Fruit fly (Drosophila melanogaster) whole organism, prepupa: ENCODE results near the gene CG7484.

Experiments
- Blimp-1 ChIP-seq: fragments of 200-800 bp; sonication (Bioruptor generic); optimal IDR thresholded peaks from 3 replicates; lab custom pipeline; 2017; ENCODE audit warnings: missing biosample characterization, missing genetic modification characterization, mild to moderate bottlenecking, moderate library complexity, missing genetic modification reagents
- CG10631 ChIP-seq: fragments of 200-800 bp; sonication (Bioruptor generic); optimal IDR thresholded peaks from 2 replicates; lab custom pipeline; 2016; ENCODE audit warnings: missing biosample characterization, missing genetic modification characterization
- CG11762 ChIP-seq: fragments of 200-800 bp; sonication (Bioruptor generic); optimal IDR thresholded peaks from 3 replicates; lab custom pipeline; 2016; ENCODE audit warnings: missing biosample characterization, missing genetic modification characterization; ENCODE audit not compliant: insufficient read depth
- CG11902 ChIP-seq: fragments of 200-800 bp; sonication (Bioruptor generic); optimal IDR thresholded peaks from 3 replicates; lab custom pipeline; 2016; ENCODE audit warnings: missing biosample characterization, missing genetic modification characterization
- CG1621 ChIP-seq: fragments of 200-800 bp; sonication (Bioruptor generic); optimal IDR thresholded peaks from 3 replicates; lab custom pipeline; 2018; ENCODE audit warnings: missing biosample characterization, mild to moderate bottlenecking, missing genetic modification characterization
- CG3032 ChIP-seq: fragments of 200-800 bp; optimal IDR thresholded peaks from 2 replicates; lab custom pipeline; 2019; ENCODE audit warnings: missing biosample characterization, mild to moderate bottlenecking, missing genetic modification characterization, moderate library complexity
- CG31627 ChIP-seq: fragments of 200-800 bp; sonication (Bioruptor generic); optimal IDR thresholded peaks from 3 replicates; lab custom pipeline; 2016; ENCODE audit warnings: missing biosample characterization, missing genetic modification characterization
- CG34406 ChIP-seq: fragments of 200-800 bp; sonication (Bioruptor generic); optimal IDR thresholded peaks from 3 replicates; lab custom pipeline; 2016; ENCODE audit warnings: missing biosample characterization, missing genetic modification characterization
- CG3919 ChIP-seq: fragments of 200-800 bp; sonication (Bioruptor generic); optimal IDR thresholded peaks from 3 replicates; lab custom pipeline; 2016; ENCODE audit warnings: missing biosample characterization, missing genetic modification characterization
- CG4318 ChIP-seq: fragments of 200-800 bp; sonication (Bioruptor generic); optimal IDR thresholded peaks from 3 replicates; lab custom pipeline; 2017; ENCODE audit warnings: missing biosample characterization, mild to moderate bottlenecking, missing genetic modification characterization
- CG6163 ChIP-seq: fragments of 200-800 bp; sonication (Bioruptor generic); IDR thresholded peaks from 3 replicates; pipeline ENCODE4 v1.3.6; 2022; ENCODE audit warnings: missing biosample characterization, missing genetic modification characterization
- CG6276 ChIP-seq: fragments of 200-800 bp; sonication (Bioruptor generic); optimal IDR thresholded peaks from 2 replicates; lab custom pipeline; 2017; ENCODE audit warnings: missing biosample characterization, mild to moderate bottlenecking, missing genetic modification characterization
- CG6792 ChIP-seq: fragments of 200-800 bp; sonication (Bioruptor generic); optimal IDR thresholded peaks from 3 replicates; lab custom pipeline; 2016; ENCODE audit warnings: missing biosample characterization, missing genetic modification characterization
- CG6808 ChIP-seq: fragments of 200-800 bp; sonication (Bioruptor generic); optimal IDR thresholded peaks from 3 replicates; lab custom pipeline; 2017; ENCODE audit warnings: missing biosample characterization, missing genetic modification characterization, mild to moderate bottlenecking, moderate library complexity, missing genetic modification reagents
- CG6854 ChIP-seq: fragments of 200-800 bp; sonication (Bioruptor generic); optimal IDR thresholded peaks from 2 replicates; lab custom pipeline; 2017; ENCODE audit warnings: missing biosample characterization, mild to moderate bottlenecking, missing genetic modification characterization
- CG8319 ChIP-seq: fragments of 200-800 bp; sonication (Bioruptor generic); optimal IDR thresholded peaks from 3 replicates; lab custom pipeline; 2016; ENCODE audit warnings: missing biosample characterization, missing genetic modification characterization
- CG9139 ChIP-seq: fragments of 200-800 bp; sonication (Bioruptor generic); optimal IDR thresholded peaks from 3 replicates; lab custom pipeline; 2017; ENCODE audit warnings: missing biosample characterization, mild to moderate bottlenecking, missing genetic modification characterization
- Eip75B ChIP-seq: fragments of 200-800 bp; sonication (Bioruptor generic); optimal IDR thresholded peaks from 3 replicates; lab custom pipeline; 2016; ENCODE audit warnings: missing biosample characterization, missing genetic modification characterization
- Eip78C ChIP-seq: fragments of 200-800 bp; sonication (Bioruptor generic); peaks from one replicate; lab custom pipeline; 2016; ENCODE audit warnings: missing biosample characterization, missing genetic modification characterization
- Eip93F ChIP-seq: fragments of 200-800 bp; sonication (Bioruptor generic); optimal IDR thresholded peaks from 2 replicates; lab custom pipeline; 2016; ENCODE audit warnings: missing biosample characterization, mild to moderate bottlenecking, missing genetic modification characterization
- Ets96B ChIP-seq: fragments of 200-800 bp; optimal IDR thresholded peaks from 2 replicates; lab custom pipeline; 2019; ENCODE audit warnings: missing biosample characterization, mild to moderate bottlenecking, missing genetic modification characterization, moderate library complexity
- Gug ChIP-seq: fragments of 200-800 bp; sonication (Bioruptor generic); IDR thresholded peaks from 2 replicates; pipeline ENCODE4 v1.3.6; 2022; ENCODE audit warnings: missing biosample characterization, missing genetic modification characterization
- Hr38 ChIP-seq: sonication (Bioruptor generic); optimal IDR thresholded peaks from 2 replicates; lab custom pipeline; 2016; ENCODE audit warnings: missing biosample characterization, missing genetic modification characterization
- Hr39 ChIP-seq: fragments of 200-800 bp; sonication (Bioruptor generic); optimal IDR thresholded peaks from 2 replicates; lab custom pipeline; 2016; ENCODE audit warnings: missing biosample characterization, missing genetic modification characterization
- Hr4 ChIP-seq: fragments of 200-800 bp; sonication (Bioruptor generic); optimal IDR thresholded peaks from 3 replicates; lab custom pipeline; 2016; ENCODE audit warnings: missing biosample characterization, missing genetic modification characterization
- Met ChIP-seq: fragments of 200-800 bp; sonication (Bioruptor generic); optimal IDR thresholded peaks from 3 replicates; lab custom pipeline; 2016; ENCODE audit warnings: missing biosample characterization, missing genetic modification characterization
- Sox102F ChIP-seq: fragments of 200-800 bp; sonication (Bioruptor generic); optimal IDR thresholded peaks from 2 replicates; lab custom pipeline; 2016; ENCODE audit warnings: missing biosample characterization, mild to moderate bottlenecking, missing genetic modification characterization
- Sox14 ChIP-seq: fragments of 200-800 bp; sonication (Bioruptor generic); optimal IDR thresholded peaks from 3 replicates; lab custom pipeline; 2016; ENCODE audit warnings: missing biosample characterization, missing genetic modification characterization
- acj6 ChIP-seq: fragments of 200-800 bp; sonication (Bioruptor generic); optimal IDR thresholded peaks from 3 replicates; lab custom pipeline; 2016; ENCODE audit warnings: missing biosample characterization, missing genetic modification characterization
- cyc ChIP-seq: fragments of 200-800 bp; sonication (Bioruptor generic); optimal IDR thresholded peaks from 3 replicates; lab custom pipeline; 2016; ENCODE audit warnings: missing biosample characterization, missing genetic modification characterization
- eg ChIP-seq: fragments of 200-800 bp; sonication (Bioruptor generic); IDR thresholded peaks from 3 replicates; pipeline ENCODE4 v1.3.6; 2022; ENCODE audit warnings: missing biosample characterization, missing genetic modification characterization
- fd59A ChIP-seq: fragments of 200-800 bp; sonication (Bioruptor generic); optimal IDR thresholded peaks from 2 replicates; lab custom pipeline; 2017; ENCODE audit warnings: missing biosample characterization, mild to moderate bottlenecking, missing genetic modification characterization, missing genetic modification reagents
- fd85E ChIP-seq: fragments of 200-800 bp; sonication (Bioruptor generic); optimal IDR thresholded peaks from 3 replicates; lab custom pipeline; 2016; ENCODE audit warnings: missing biosample characterization, missing genetic modification characterization
- fkh ChIP-seq: fragments of 200-800 bp; sonication (Bioruptor generic); optimal IDR thresholded peaks from 3 replicates; lab custom pipeline; 2017; ENCODE audit warnings: missing biosample characterization, mild to moderate bottlenecking, missing genetic modification characterization, moderate library complexity
- lz ChIP-seq: fragments of 200-800 bp; sonication (Bioruptor generic); optimal IDR thresholded peaks from 3 replicates; lab custom pipeline; 2016; ENCODE audit warnings: missing biosample characterization, missing genetic modification characterization
- net ChIP-seq: fragments of 200-800 bp; sonication (Bioruptor generic); optimal IDR thresholded peaks from 3 replicates; lab custom pipeline; 2016; ENCODE audit warnings: missing biosample characterization, missing genetic modification characterization
- pdm3 ChIP-seq: fragments of 200-800 bp; sonication (Bioruptor generic); optimal IDR thresholded peaks from 3 replicates; lab custom pipeline; 2016; ENCODE audit warnings: missing biosample characterization, missing genetic modification characterization
- salr ChIP-seq, 2 experiments: fragments of 200-800 bp; sonication (Bioruptor generic); optimal IDR thresholded peaks; 3 replicates each; lab custom pipeline; 2016 to 2018; ENCODE audit warnings: missing biosample characterization in 2 of 2, missing genetic modification characterization in 2 of 2, mild to moderate bottlenecking in 1 of 2
- spab ChIP-seq: fragments of 200-800 bp; sonication (Bioruptor generic); optimal IDR thresholded peaks from 2 replicates; lab custom pipeline; 2017; ENCODE audit warnings: missing biosample characterization, mild to moderate bottlenecking, missing genetic modification characterization, missing genetic modification reagents
- ss ChIP-seq, 2 experiments: fragments of 200-800 bp; sonication (Bioruptor generic); optimal IDR thresholded peaks; 2 replicates in 1 of 2; 3 replicates in 1 of 2; lab custom pipeline; 2017 to 2018; ENCODE audit warnings: mild to moderate bottlenecking in 2 of 2, missing biosample characterization in 2 of 2, missing genetic modification characterization in 2 of 2, moderate library complexity in 1 of 2
- svp ChIP-seq: fragments of 200-800 bp; sonication (Bioruptor generic); peaks from one replicate; lab custom pipeline; 2016; ENCODE audit warnings: missing biosample characterization, missing genetic modification characterization
- vri ChIP-seq: fragments of 200-800 bp; sonication (Bioruptor generic); optimal IDR thresholded peaks from 3 replicates; lab custom pipeline; 2016; ENCODE audit warnings: missing biosample characterization, mild to moderate bottlenecking, missing genetic modification characterization

CG7484 gene

dm6 chr3L:17608185-17609067 is 46.0 kb upstream of the CG7484 start (continued):
- TF ChIP-seq Met (GFP tag; lab: Kevin White, UChicago) (peak; percentile 84), spab (GFP tag; lab: Kevin White, UChicago) (no peak), ss (GFP tag; optimal IDR thresholded peaks at IDR 0.05; lab: Kevin White, UChicago) (no peak), Eip75B (GFP tag; lab: Kevin White, UChicago) (peak; percentile 57), Gug (GFP tag; lab: Robert Waterston, UW) (no peak), CG6163 (GFP tag; lab: Robert Waterston, UW) (0 out of 3 replicates have a peak, but pooled peaks have one; percentile 24), net (GFP tag; lab: Kevin White, UChicago) (peak; percentile 44), fkh (GFP tag; lab: Kevin White, UChicago) (no peak), Eip78C (peak; percentile 90), CG11902 (GFP tag; lab: Kevin White, UChicago) (peak; percentile 50), Hr4 (GFP tag; lab: Kevin White, UChicago) (peak; percentile 83), CG9139 (GFP tag; lab: Kevin White, UChicago) (no peak), Blimp-1 (GFP tag; lab: Kevin White, UChicago) (peak; percentile 82), CG8319 (GFP tag; lab: Kevin White, UChicago) (peak; percentile 30), svp (peak; percentile 90), eg (GFP tag; lab: Robert Waterston, UW) (0 out of 3 replicates have a peak, but pooled peaks have one; percentile 14), CG3032 (no peak), CG10631 (peak; percentile 68), fd59A (GFP tag; lab: Kevin White, UChicago) (no peak), CG6808 (GFP tag; lab: Kevin White, UChicago) (no peak), CG6792 (GFP tag; lab: Kevin White, UChicago) (peak; percentile 42), CG11762 (peak; percentile 40), CG6854 (no peak), salr (GFP tag; optimal IDR thresholded peaks at IDR 0.05; lab: Kevin White, UChicago) (peak in 1 of 2 experiments; percentile 73), Sox14 (GFP tag; lab: Kevin White, UChicago) (peak; percentile 82), CG4318 (GFP tag; lab: Kevin White, UChicago) (peak; percentile 77), lz (GFP tag; lab: Kevin White, UChicago) (peak; percentile 80), Ets96B (no peak)

- TF ChIP-seq svp (peak; percentile 79), CG6276 (no peak), Hr38 (no peak), vri (GFP tag; lab: Kevin White, UChicago) (peak; percentile 55), CG10631 (no peak)
These were observed 45.4 kb upstream of the CG7484 start for dm6 chr3L:17609068-17609382.

dm6 chr3L:17610896-17611711 is 43.3 kb upstream of the CG7484 start:
- TF ChIP-seq Hr38, result no peak
- peak; percentile 69 for TF ChIP-seq fd59A (GFP tag; lab: Kevin White, UChicago)
- no peak for TF ChIP-seq CG1621 (tag; lab: Kevin White, UChicago)
- TF ChIP-seq CG10631, result peak; percentile 92
- TF ChIP-seq Ets96B, result peak; percentile 72
- peak; percentile 93 for TF ChIP-seq Met (GFP tag; lab: Kevin White, UChicago)
- peak; percentile 41 for TF ChIP-seq CG9139 (GFP tag; lab: Kevin White, UChicago)
- TF ChIP-seq CG31627 (GFP tag; lab: Kevin White, UChicago), result peak; percentile 91
- peak; percentile 89 for TF ChIP-seq pdm3 (GFP tag; lab: Kevin White, UChicago)
- peak; percentile 90 for TF ChIP-seq Hr39 (GFP tag; lab: Kevin White, UChicago)
- TF ChIP-seq CG3919 (GFP tag; lab: Kevin White, UChicago), result peak; percentile 91
- peak; percentile 73 for TF ChIP-seq CG3032
- TF ChIP-seq spab (GFP tag; lab: Kevin White, UChicago), result peak; percentile 69
- TF ChIP-seq Sox102F, result peak; percentile 92
- TF ChIP-seq fd85E (GFP tag; lab: Kevin White, UChicago), result peak; percentile 23
- peak; percentile 90 for TF ChIP-seq CG11762
- peak; percentile 98 for TF ChIP-seq svp
- peak; percentile 92 for TF ChIP-seq CG34406
- TF ChIP-seq vri (GFP tag; lab: Kevin White, UChicago), result peak; percentile 63
- TF ChIP-seq acj6 (GFP tag; lab: Kevin White, UChicago), result peak; percentile 95
- peak; percentile 77 for TF ChIP-seq CG8319 (GFP tag; lab: Kevin White, UChicago)
- TF ChIP-seq Eip93F (GFP tag; lab: Kevin White, UChicago), result peak; percentile 91
- peak; percentile 80 for TF ChIP-seq Eip75B (GFP tag; lab: Kevin White, UChicago)
- TF ChIP-seq cyc (GFP tag; lab: Kevin White, UChicago), result peak; percentile 93
- TF ChIP-seq Hr4 (GFP tag; lab: Kevin White, UChicago), result peak; percentile 95
- TF ChIP-seq CG11902 (GFP tag; lab: Kevin White, UChicago), result peak; percentile 79
- TF ChIP-seq lz (GFP tag; lab: Kevin White, UChicago), result peak; percentile 92
